Worm (Caenorhabditis elegans) whole organism, early embryonic: ENCODE measurements around the gene F48G7.8.

Source experiments
- B0310.2 ChIP-seq: sonication (generic microtip); optimal IDR thresholded peaks from 2 replicates; lab custom pipeline; 2016; ENCODE audit warnings: mild to moderate bottlenecking, missing genetic modification characterization, missing compliant biosample characterization
- aly-1 ChIP-seq: sonication (generic microtip); optimal IDR thresholded peaks from 2 replicates; lab custom pipeline; 2016; ENCODE audit warnings: missing genetic modification characterization, missing compliant biosample characterization
- ama-1 ChIP-seq: fragments of 150-350 bp; optimal IDR thresholded peaks from 2 replicates; lab custom pipeline; 2014
- ceh-13 ChIP-seq: fragments of 200-800 bp; sonication (Bioruptor generic); optimal IDR thresholded peaks from 2 replicates; lab custom pipeline; 2018; ENCODE audit warnings: mild to moderate bottlenecking, missing genetic modification characterization, missing compliant biosample characterization
- ets-7 ChIP-seq: sonication (generic microtip); optimal IDR thresholded peaks from 2 replicates; lab custom pipeline; 2016; ENCODE audit warnings: missing genotype, missing genetic modification characterization, missing compliant biosample characterization
- flt-1 ChIP-seq: fragments of 200-800 bp; sonication (Bioruptor generic); IDR thresholded peaks from 2 replicates; pipeline ENCODE4 v1.3.6; 2022; ENCODE audit warnings: missing genetic modification characterization, missing compliant biosample characterization
- hmbx-1 ChIP-seq: sonication (generic microtip); optimal IDR thresholded peaks from 2 replicates; lab custom pipeline; 2016; ENCODE audit warnings: mild to moderate bottlenecking, missing genetic modification characterization, missing compliant biosample characterization
- hmg-4 ChIP-seq: fragments of 200-800 bp; sonication (Bioruptor generic); optimal IDR thresholded peaks from 2 replicates; lab custom pipeline; 2018; ENCODE audit warnings: mild to moderate bottlenecking, missing genetic modification characterization, missing compliant biosample characterization
- pes-1 ChIP-seq: fragments of 200-800 bp; sonication (Bioruptor generic); IDR thresholded peaks from 2 replicates; pipeline ENCODE4 v1.3.6; 2022; ENCODE audit warnings: missing genetic modification reagents, missing genetic modification characterization, missing compliant biosample characterization
- scrt-1 ChIP-seq: fragments of 200-800 bp; sonication (Bioruptor generic); IDR thresholded peaks from 2 replicates; pipeline ENCODE4 v1.3.6; 2022; ENCODE audit warnings: missing genetic modification characterization, missing compliant biosample characterization
- tbx-11 ChIP-seq: fragments of 200-800 bp; sonication (Bioruptor generic); IDR thresholded peaks from 2 replicates; pipeline ENCODE4 v1.3.6; 2022; ENCODE audit warnings: missing genetic modification characterization, missing compliant biosample characterization
- tbx-37 ChIP-seq: fragments of 200-800 bp; sonication (Bioruptor generic); conservative IDR thresholded peaks from 2 replicates; pipeline ENCODE4 v1.3.6; 2022; ENCODE audit warnings: missing genetic modification reagents, missing genetic modification characterization, missing compliant biosample characterization
- tra-4 ChIP-seq: sonication (generic microtip); optimal IDR thresholded peaks from 2 replicates; lab custom pipeline; 2017; ENCODE audit warnings: missing genetic modification characterization, missing compliant biosample characterization

- TF ChIP-seq hmg-4 (GFP tag; lab: Kevin White, UChicago) = no peak
- no peak for TF ChIP-seq ama-1 (lab: Kevin White, UChicago)
- TF ChIP-seq tra-4 (tag; lab: Kevin White, UChicago) = no peak
- TF ChIP-seq scrt-1 (GFP tag; lab: Robert Waterston, UW) = no peak
- no peak for TF ChIP-seq hmbx-1
- no peak for TF ChIP-seq B0310.2
- TF ChIP-seq flt-1 (GFP tag; lab: Robert Waterston, UW) = no peak
- TF ChIP-seq aly-1 = no peak
- TF ChIP-seq ceh-13 (GFP tag; lab: Kevin White, UChicago) = no peak
- no peak for TF ChIP-seq pes-1 (GFP tag; lab: Robert Waterston, UW)
- no peak for TF ChIP-seq tbx-11
- no peak for TF ChIP-seq tbx-37
- TF ChIP-seq ets-7 (tag; lab: Kevin White, UChicago) = no peak
These were observed 43.9 kb upstream of the F48G7.8 start, which contains the start of gene sru-24 for ce11 chrV:671342-671741.
